Worm (Caenorhabditis elegans) whole organism, young adult: Measurements from ENCODE around the gene K10C9.1.

Experiments
- B0261.1 ChIP-seq: sonication (generic microtip); optimal IDR thresholded peaks from 2 replicates; lab custom pipeline; 2016; ENCODE audit warnings: mild to moderate bottlenecking, missing genetic modification characterization, moderate library complexity, missing compliant biosample characterization
- B0336.3 ChIP-seq: fragments of 200-800 bp; sonication (Bioruptor generic); IDR thresholded peaks from 2 replicates; pipeline ENCODE4 v1.3.6; 2022; ENCODE audit warnings: missing genetic modification characterization, missing compliant biosample characterization
- F10E7.11 ChIP-seq: sonication (generic microtip); optimal IDR thresholded peaks from 2 replicates; lab custom pipeline; 2017; ENCODE audit warnings: mild to moderate bottlenecking, missing genetic modification characterization, moderate library complexity, missing compliant biosample characterization
- F37B4.10 ChIP-seq: fragments of 200-800 bp; sonication (Bioruptor generic); IDR thresholded peaks from 2 replicates; pipeline ENCODE4 v1.3.6; 2022; ENCODE audit warnings: missing genetic modification characterization, missing compliant biosample characterization
- F39B2.1 ChIP-seq: fragments of 200-800 bp; sonication (Bioruptor generic); IDR thresholded peaks from 2 replicates; pipeline ENCODE4 v1.3.6; 2022; ENCODE audit warnings: missing genetic modification reagents, missing genetic modification characterization, missing compliant biosample characterization
- F49E8.2 ChIP-seq: sonication (generic microtip); optimal IDR thresholded peaks from 3 replicates; lab custom pipeline; 2017; ENCODE audit warnings: missing genetic modification characterization, mild to moderate bottlenecking, missing compliant biosample characterization, antibody characterized with exemption, moderate library complexity; ENCODE audit not compliant: insufficient read depth
- Y67H2A.10 ChIP-seq: fragments of 200-800 bp; sonication (Bioruptor generic); conservative IDR thresholded peaks from 2 replicates; pipeline ENCODE4 v1.3.6; 2022; ENCODE audit warnings: missing genetic modification reagents, missing genetic modification characterization, missing compliant biosample characterization
- aptf-2 ChIP-seq: fragments of 200-800 bp; sonication (Bioruptor generic); conservative IDR thresholded peaks from 2 replicates; pipeline ENCODE4 v1.3.6; 2022; ENCODE audit warnings: missing genetic modification reagents, missing genetic modification characterization, missing compliant biosample characterization
- atf-7 ChIP-seq: sonication (generic microtip); optimal IDR thresholded peaks from 2 replicates; lab custom pipeline; 2017; ENCODE audit warnings: mild to moderate bottlenecking, missing genetic modification characterization, missing compliant biosample characterization
- athp-1 ChIP-seq: sonication (generic microtip); optimal IDR thresholded peaks from 2 replicates; lab custom pipeline; 2017; ENCODE audit warnings: mild to moderate bottlenecking, missing genetic modification characterization, missing compliant biosample characterization
- attf-3 ChIP-seq: fragments of 200-800 bp; sonication (Bioruptor generic); conservative IDR thresholded peaks from 2 replicates; pipeline ENCODE4 v1.3.6; 2022; ENCODE audit warnings: missing genetic modification reagents, missing genetic modification characterization, missing compliant biosample characterization
- attf-5 ChIP-seq: fragments of 200-800 bp; sonication (Bioruptor generic); optimal IDR thresholded peaks from 2 replicates; lab custom pipeline; 2018; ENCODE audit warnings: mild to moderate bottlenecking, missing genetic modification characterization, missing compliant biosample characterization
- ccch-3 ChIP-seq: fragments of 200-800 bp; sonication (Bioruptor generic); optimal IDR thresholded peaks from 2 replicates; lab custom pipeline; 2018; ENCODE audit warnings: mild to moderate bottlenecking, missing genetic modification characterization, missing compliant biosample characterization
- ceh-100 ChIP-seq: fragments of 200-800 bp; sonication (Bioruptor generic); IDR thresholded peaks from 2 replicates; pipeline ENCODE4 v1.3.6; 2022; ENCODE audit warnings: missing genetic modification reagents, missing genetic modification characterization, missing compliant biosample characterization
- ceh-40 ChIP-seq: fragments of 200-800 bp; sonication (Bioruptor generic); IDR thresholded peaks from 2 replicates; pipeline ENCODE4 v1.3.6; 2022; ENCODE audit warnings: missing genetic modification characterization, missing compliant biosample characterization
- chd-7 ChIP-seq: sonication (generic microtip); optimal IDR thresholded peaks from 2 replicates; lab custom pipeline; 2016; ENCODE audit warnings: mild to moderate bottlenecking, missing genetic modification characterization, moderate library complexity, missing compliant biosample characterization
- dpl-1 ChIP-seq: fragments of 150-350 bp; optimal IDR thresholded peaks from 2 replicates; lab custom pipeline; 2014; ENCODE audit warnings: missing biosample characterization, missing genetic modification reagents, missing genetic modification characterization
- egl-18 ChIP-seq: fragments of 200-800 bp; sonication (Bioruptor generic); IDR thresholded peaks from 2 replicates; pipeline ENCODE4 v1.3.6; 2022; ENCODE audit warnings: missing genetic modification reagents, missing genetic modification characterization, missing compliant biosample characterization
- egl-44 ChIP-seq: fragments of 200-800 bp; sonication (Bioruptor generic); IDR thresholded peaks from 2 replicates; pipeline ENCODE4 v1.3.6; 2022; ENCODE audit warnings: missing genetic modification reagents, missing genetic modification characterization, missing compliant biosample characterization
- egrh-3 ChIP-seq: fragments of 200-800 bp; sonication (Bioruptor generic); IDR thresholded peaks from 2 replicates; pipeline ENCODE4 v1.3.6; 2022; ENCODE audit warnings: missing genetic modification reagents, missing genetic modification characterization, missing compliant biosample characterization
- fkh-3 ChIP-seq: sonication (generic microtip); optimal IDR thresholded peaks from 2 replicates; lab custom pipeline; 2016; ENCODE audit warnings: mild to moderate bottlenecking, missing genetic modification characterization, missing compliant biosample characterization
- him-1 ChIP-seq: sonication (generic microtip); optimal IDR thresholded peaks from 2 replicates; lab custom pipeline; 2016; ENCODE audit warnings: missing genotype, missing genetic modification reagents, missing genetic modification characterization, missing compliant biosample characterization
- lag-1 ChIP-seq: fragments of 200-800 bp; sonication (Bioruptor generic); IDR thresholded peaks from 2 replicates; pipeline ENCODE4 v1.3.6; 2022; ENCODE audit warnings: missing genetic modification reagents, missing genetic modification characterization, missing compliant biosample characterization
- lin-40 ChIP-seq: sonication (generic microtip); optimal IDR thresholded peaks from 2 replicates; lab custom pipeline; 2016; ENCODE audit warnings: missing genetic modification characterization, mild to moderate bottlenecking, missing compliant biosample characterization, missing genotype, missing genetic modification reagents
- lir-1 ChIP-seq: fragments of 200-800 bp; sonication (Bioruptor generic); conservative IDR thresholded peaks from 2 replicates; pipeline ENCODE4 v1.3.6; 2022; ENCODE audit warnings: missing genetic modification reagents, missing genetic modification characterization, missing compliant biosample characterization
- madf-8 ChIP-seq: fragments of 200-800 bp; sonication (Bioruptor generic); conservative IDR thresholded peaks from 2 replicates; pipeline ENCODE4 v1.3.6; 2022; ENCODE audit warnings: missing genetic modification reagents, missing genetic modification characterization, missing compliant biosample characterization
- mes-4 ChIP-seq: sonication (generic microtip); optimal IDR thresholded peaks from 2 replicates; lab custom pipeline; 2016; ENCODE audit warnings: missing genotype, missing genetic modification characterization, missing compliant biosample characterization
- nfya-2 ChIP-seq: fragments of 200-800 bp; sonication (Bioruptor generic); IDR thresholded peaks from 2 replicates; pipeline ENCODE4 v1.3.6; 2022; ENCODE audit warnings: missing genetic modification reagents, missing genetic modification characterization, missing compliant biosample characterization
- nfyb-1 ChIP-seq: fragments of 200-800 bp; sonication (Bioruptor generic); IDR thresholded peaks from 2 replicates; pipeline ENCODE4 v1.3.6; 2022; ENCODE audit warnings: missing genetic modification reagents, missing genetic modification characterization, missing compliant biosample characterization
- nhr-80 ChIP-seq: sonication (generic microtip); optimal IDR thresholded peaks from 2 replicates; lab custom pipeline; 2016; ENCODE audit warnings: missing genetic modification characterization, missing compliant biosample characterization
- nhr-90 ChIP-seq: sonication (generic microtip); optimal IDR thresholded peaks from 2 replicates; lab custom pipeline; 2016; ENCODE audit warnings: missing genotype, mild to moderate bottlenecking, missing genetic modification characterization, missing compliant biosample characterization
- rcor-1 ChIP-seq: fragments of 200-800 bp; sonication (Bioruptor generic); IDR thresholded peaks from 2 replicates; pipeline ENCODE4 v1.3.6; 2022; ENCODE audit warnings: missing genetic modification reagents, missing genetic modification characterization, missing compliant biosample characterization
- repo-1 ChIP-seq: sonication (generic microtip); optimal IDR thresholded peaks from 2 replicates; lab custom pipeline; 2017; ENCODE audit warnings: mild to moderate bottlenecking, missing genetic modification characterization, missing compliant biosample characterization
- xnd-1 ChIP-seq: sonication (generic microtip); optimal IDR thresholded peaks from 2 replicates; lab custom pipeline; 2016; ENCODE audit warnings: missing genotype, missing genetic modification reagents, missing genetic modification characterization, missing compliant biosample characterization
- zim-3 ChIP-seq: sonication (generic microtip); optimal IDR thresholded peaks from 2 replicates; lab custom pipeline; 2017; ENCODE audit warnings: mild to moderate bottlenecking, missing genetic modification characterization, moderate library complexity, missing compliant biosample characterization
- ztf-25 ChIP-seq: fragments of 200-800 bp; sonication (Bioruptor generic); IDR thresholded peaks from 2 replicates; pipeline ENCODE4 v1.3.6; 2022; ENCODE audit warnings: missing genetic modification reagents, missing genetic modification characterization, missing compliant biosample characterization

The K10C9.1 gene

DNA sequence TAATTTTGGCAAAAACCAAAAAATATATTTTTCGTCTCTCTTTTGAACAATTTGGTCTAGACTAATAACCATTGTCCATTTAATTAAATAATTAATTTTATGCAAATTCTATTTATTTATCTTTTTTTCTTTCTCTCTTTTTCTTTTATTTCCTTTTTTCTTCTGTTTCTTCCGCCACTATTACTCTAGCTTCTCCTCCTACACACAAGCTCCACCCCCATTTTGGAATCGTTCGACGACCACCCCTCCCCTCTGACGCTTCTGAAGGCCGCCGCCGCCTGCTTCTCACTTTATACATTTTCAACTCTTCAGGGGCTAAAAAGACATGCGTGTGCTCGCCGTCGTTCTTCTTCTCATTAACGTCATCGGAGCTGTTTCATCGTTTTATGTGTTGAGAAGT lies at the start of gene K10C9.1:
TSS of gene K10C9.1 (plus strand) at position 301 of the 400 bp plus-strand sequence.
- no peak for TF ChIP-seq nfya-2 (GFP tag; lab: Robert Waterston, UW)
- TF ChIP-seq ccch-3 (GFP tag; lab: Kevin White, UChicago) = no peak
- no peak for TF ChIP-seq zim-3
- TF ChIP-seq lin-40 (tag; lab: Kevin White, UChicago) = no peak
- no peak for TF ChIP-seq B0336.3 (GFP tag; lab: Robert Waterston, UW)
- no peak for TF ChIP-seq dpl-1 (GFP tag; lab: Kevin White, UChicago)

DNA sequence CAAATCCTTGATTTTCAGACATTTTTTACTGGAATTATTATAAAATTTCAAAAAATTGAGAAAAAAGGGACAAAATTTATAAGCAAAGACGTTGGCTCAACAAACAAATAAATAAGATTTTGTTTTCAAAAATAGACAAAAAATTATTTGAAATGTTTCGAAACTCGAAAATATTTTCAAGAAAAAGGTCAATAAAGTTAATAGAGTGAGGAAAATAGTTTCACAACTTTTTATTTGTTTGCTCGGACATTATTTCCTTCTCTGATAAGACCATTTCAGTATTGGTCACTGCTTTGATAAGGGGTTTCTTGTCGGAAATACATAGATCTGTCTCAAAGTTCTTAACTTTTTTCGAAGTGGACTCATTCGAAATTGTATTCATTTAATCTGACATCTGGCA lies 48.0 kb upstream of the K10C9.1 start, which contains the start of gene R09A1.3:
TSS of gene R09A1.3 (minus strand) at position 31 of the 400 bp plus-strand sequence.
- no peak for TF ChIP-seq rcor-1 (GFP tag; lab: Robert Waterston, UW)
- TF ChIP-seq nhr-80 (tag; lab: Kevin White, UChicago) = peak; percentile 7

DNA sequence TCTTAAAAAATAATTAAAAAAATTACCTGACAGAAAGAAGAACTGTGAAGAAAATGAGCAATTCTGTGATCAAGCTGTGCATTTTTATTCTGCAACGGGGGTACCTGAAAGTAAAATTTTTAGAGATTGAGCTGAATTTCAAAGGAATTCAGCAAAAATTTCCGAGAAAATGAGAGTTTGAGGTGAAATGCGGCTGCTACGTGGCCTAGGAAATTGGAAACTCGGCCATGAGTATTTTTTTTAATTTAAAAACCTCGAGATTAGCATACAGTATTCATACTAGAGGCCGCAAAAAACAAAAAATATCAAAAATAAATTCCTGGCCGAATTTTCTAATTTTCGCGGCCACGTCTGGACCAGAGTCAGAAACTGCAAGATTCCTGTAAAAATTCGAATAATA lies 41.7 kb upstream of the K10C9.1 start, which contains the start of gene flp-34:
TSS of gene flp-34 (minus strand) at position 101 of the 400 bp plus-strand sequence.
- TF ChIP-seq F49E8.2 (no peak), attf-3 (GFP tag; lab: Robert Waterston, UW) (no peak), F37B4.10 (no peak), him-1 (tag; lab: Kevin White, UChicago) (no peak), F39B2.1 (GFP tag; lab: Robert Waterston, UW) (no peak), ceh-40 (GFP tag; lab: Robert Waterston, UW) (no peak), fkh-3 (tag; lab: Kevin White, UChicago) (no peak), nhr-90 (tag; lab: Kevin White, UChicago) (no peak), ceh-100 (GFP tag; lab: Robert Waterston, UW) (no peak), F10E7.11 (tag; lab: Kevin White, UChicago) (no peak), Y67H2A.10 (GFP tag; lab: Robert Waterston, UW) (no peak)
- TF ChIP-seq, all 124 proteins: peak for 0

DNA sequence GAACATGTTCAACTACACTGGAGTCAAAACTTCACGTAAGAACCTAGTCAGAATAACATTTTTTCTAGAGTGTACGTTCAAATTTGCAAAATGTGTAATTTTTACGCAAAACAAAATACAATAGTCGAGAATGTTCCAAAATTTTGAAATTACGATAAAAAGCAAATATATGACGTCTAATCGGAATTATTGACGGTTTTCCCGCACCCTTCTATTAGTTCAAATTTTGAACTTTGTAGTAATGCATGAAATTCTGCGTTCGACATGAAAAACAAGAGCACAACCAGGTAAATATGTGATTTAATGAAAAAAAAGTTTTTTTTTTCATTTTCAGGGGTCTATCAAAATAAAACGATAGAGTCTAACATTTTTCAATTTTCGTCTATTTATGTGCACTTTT lies 37.0 kb upstream of the K10C9.1 start:
- TF ChIP-seq nfya-2 (GFP tag; lab: Robert Waterston, UW) (no peak), egrh-3 (GFP tag; lab: Robert Waterston, UW) (no peak), lir-1 (GFP tag; lab: Robert Waterston, UW) (no peak), atf-7 (tag; lab: Kevin White, UChicago) (no peak), ztf-25 (GFP tag; lab: Robert Waterston, UW) (no peak), repo-1 (tag; lab: Kevin White, UChicago) (no peak), attf-3 (GFP tag; lab: Robert Waterston, UW) (no peak), chd-7 (no peak), madf-8 (GFP tag; lab: Robert Waterston, UW) (no peak), athp-1 (tag; lab: Kevin White, UChicago) (no peak), nhr-90 (tag; lab: Kevin White, UChicago) (no peak), mes-4 (tag; lab: Kevin White, UChicago) (no peak), egl-18 (GFP tag; lab: Robert Waterston, UW) (no peak), egl-44 (GFP tag; lab: Robert Waterston, UW) (no peak), F49E8.2 (no peak), ceh-100 (GFP tag; lab: Robert Waterston, UW) (no peak), aptf-2 (no peak), B0261.1 (no peak)

DNA sequence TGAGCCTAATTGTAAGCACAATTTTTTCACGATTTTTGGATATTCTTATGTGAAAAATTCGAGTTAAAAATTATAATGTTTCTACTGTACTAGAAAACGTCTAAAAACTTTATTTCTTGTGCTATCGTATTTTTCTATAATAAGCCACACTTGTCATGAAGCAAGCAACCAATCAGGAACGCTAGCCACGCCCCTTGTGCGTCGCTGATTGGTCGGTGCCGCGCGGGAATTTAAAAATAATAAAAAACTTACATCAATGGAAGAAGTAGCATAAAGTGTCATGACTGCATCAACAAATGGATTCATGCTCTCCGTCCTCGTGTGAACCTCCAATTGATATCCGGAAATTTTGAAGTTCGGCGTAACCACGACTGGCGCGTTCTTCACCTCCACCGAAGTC lies 27.8 kb upstream of the K10C9.1 start:
- TF ChIP-seq xnd-1 (tag; lab: Kevin White, UChicago) (no peak), nfyb-1 (GFP tag; lab: Robert Waterston, UW) (peak; percentile 80; the same call in 1 of the 2 replicates), lag-1 (GFP tag; lab: Robert Waterston, UW) (no peak), lir-1 (GFP tag; lab: Robert Waterston, UW) (no peak), attf-5 (GFP tag; lab: Kevin White, UChicago) (no peak)
